Fruit fly (Drosophila melanogaster): Measurements from ENCODE around the gene CG32119.

CG32119 gene

DNA sequence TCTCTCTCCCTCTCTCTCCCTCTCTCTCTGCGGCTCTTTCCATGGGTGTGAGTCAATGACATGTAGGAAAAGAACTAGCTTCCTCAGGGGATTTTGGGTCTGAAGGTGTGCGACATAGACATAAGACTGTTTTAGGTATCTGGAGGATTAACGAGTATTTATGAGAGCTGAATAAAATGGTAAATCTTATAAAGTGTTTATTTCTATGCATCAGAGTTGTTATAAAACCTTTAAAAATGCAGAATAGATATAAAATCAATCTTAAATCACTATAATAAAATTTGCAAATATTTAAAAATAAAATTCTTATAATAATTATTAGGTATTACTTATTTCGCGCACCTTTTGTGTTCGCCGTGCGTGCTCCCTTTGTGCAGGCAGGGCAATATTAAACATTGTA lies 11.4 kb downstream of the CG32119 start (continued):
- TF ChIP-seq CG2712 (tag; optimal IDR thresholded peaks at IDR 0.05) (peak; percentile 66), nmo (GFP tag; optimal IDR thresholded peaks at IDR 0.05) (peak; percentile 60), CG17361 (GFP tag; IDR thresholded peaks at IDR 0.05) (peak; percentile 78), crol (GFP tag; IDR thresholded peaks at IDR 0.05) (no peak; the same call in 1 of the 2 replicates), Hmr (GFP tag; optimal IDR thresholded peaks at IDR 0.05) (peak; percentile 2), CG4707 (GFP tag; optimal IDR thresholded peaks at IDR 0.05) (no peak), ato (GFP tag; IDR thresholded peaks at IDR 0.05; ENCODE audit: partially characterized antibody) (no peak), en (GFP tag; optimal IDR thresholded peaks at IDR 0.05) (no peak), CG12391 (tag; optimal IDR thresholded peaks at IDR 0.05) (no peak), row (GFP tag; IDR thresholded peaks at IDR 0.05) (peak; percentile 50), chif (GFP tag; optimal IDR thresholded peaks at IDR 0.05) (no peak), wdn (GFP tag; IDR thresholded peaks at IDR 0.05) (no peak), bab2 (GFP tag; optimal IDR thresholded peaks at IDR 0.05) (no peak), hb (GFP tag; IDR thresholded peaks at IDR 0.05; ENCODE audit: partially characterized antibody) (no peak), klu (GFP tag; IDR thresholded peaks at IDR 0.05) (no peak), sens (GFP tag) (peak; percentile 28), MBD-R2 (GFP tag; IDR thresholded peaks at IDR 0.05) (no peak), Myb (GFP tag; optimal IDR thresholded peaks at IDR 0.05) (no peak), tx (GFP tag; optimal IDR thresholded peaks at IDR 0.05) (no peak), ase (GFP tag; IDR thresholded peaks at IDR 0.05) (no peak), gsb-n (tag; optimal IDR thresholded peaks at IDR 0.05) (peak; percentile 8), CG31388 (GFP tag; optimal IDR thresholded peaks at IDR 0.05) (no peak), knrl (GFP tag; IDR thresholded peaks at IDR 0.05; ENCODE audit: partially characterized antibody) (no peak), CG15696 (tag; optimal IDR thresholded peaks at IDR 0.05) (peak; percentile 13), bcd (GFP tag; optimal IDR thresholded peaks at IDR 0.05) (no peak), slp2 (GFP tag; optimal IDR thresholded peaks at IDR 0.05) (no peak), stc (GFP tag; IDR thresholded peaks at IDR 0.05) (no peak), twi (tag; optimal IDR thresholded peaks at IDR 0.05) (no peak), CG13424 (tag; optimal IDR thresholded peaks at IDR 0.05) (peak; percentile 11), CG10209 (GFP tag; optimal IDR thresholded peaks at IDR 0.05) (no peak), dm (GFP tag; optimal IDR thresholded peaks at IDR 0.05) (no peak), al (GFP tag; IDR thresholded peaks at IDR 0.05) (no peak), CG18262 (tag; optimal IDR thresholded peaks at IDR 0.05) (peak; percentile 62), pum (GFP tag; optimal IDR thresholded peaks at IDR 0.05) (no peak), CG12744 (GFP tag; optimal IDR thresholded peaks at IDR 0.05) (no peak), ttk (GFP tag; IDR thresholded peaks at IDR 0.05) (no peak), Six4 (GFP tag; optimal IDR thresholded peaks at IDR 0.05) (peak; percentile 1), Med (GFP tag) (no peak), ash1 (GFP tag; optimal IDR thresholded peaks at IDR 0.05) (no peak), CG7963 (GFP tag; IDR thresholded peaks at IDR 0.05; ENCODE audit: partially characterized antibody) (no peak), lmd (GFP tag; IDR thresholded peaks at IDR 0.05) (peak; percentile 57), CG5953 (GFP tag; IDR thresholded peaks at IDR 0.05) (no peak), CG7786 (GFP tag; optimal IDR thresholded peaks at IDR 0.05) (no peak), CG15011 (GFP tag; optimal IDR thresholded peaks at IDR 0.05) (no peak), CG3847 (GFP tag; IDR thresholded peaks at IDR 0.05) (no peak), Hey (tag; optimal IDR thresholded peaks at IDR 0.05) (no peak), bsh (GFP tag; optimal IDR thresholded peaks at IDR 0.05) (peak in 1 of 2 experiments; percentile 3), slbo (GFP tag; IDR thresholded peaks at IDR 0.05) (peak; percentile 30), Vsx1 (GFP tag; optimal IDR thresholded peaks at IDR 0.05) (no peak), CoRest (tag; optimal IDR thresholded peaks at IDR 0.05) (peak; percentile 40), CG10267 (tag; optimal IDR thresholded peaks at IDR 0.05) (peak; percentile 30), dmrt99B (tag; optimal IDR thresholded peaks at IDR 0.05) (peak; percentile 59)

Measured in whole organism, embryonic.